Fruit fly (Drosophila melanogaster): ENCODE measurements around the gene CG7990.

CG7990 gene

dm6 chrX:19208014-19208413, 6.2 kb upstream of the CG7990 start, which contains the start of gene Ulp1 (continued):
- TF ChIP-seq CG8765 (GFP tag; IDR thresholded peaks at IDR 0.05) (no peak), CG33213 (GFP tag; optimal IDR thresholded peaks at IDR 0.05) (peak; percentile 74), mirr (GFP tag; optimal IDR thresholded peaks at IDR 0.05) (no peak), H15 (GFP tag; IDR thresholded peaks at IDR 0.05) (no peak), CG4360 (GFP tag; IDR thresholded peaks at IDR 0.05) (no peak), fru (optimal IDR thresholded peaks at IDR 0.05) (no peak), oc (tag; optimal IDR thresholded peaks at IDR 0.05) (no peak), ind (GFP tag; optimal IDR thresholded peaks at IDR 0.05) (peak; percentile 18), CG2712 (tag; optimal IDR thresholded peaks at IDR 0.05) (peak; percentile 41), dysf (GFP tag; IDR thresholded peaks at IDR 0.05) (no peak), Eip74EF (GFP tag; optimal IDR thresholded peaks at IDR 0.05) (no peak), unpg (GFP tag; optimal IDR thresholded peaks at IDR 0.05) (no peak), Meics (GFP tag; optimal IDR thresholded peaks at IDR 0.05) (peak; percentile 9), vvl (GFP tag; IDR thresholded peaks at IDR 0.05) (peak; percentile 45; the same call in 1 of the 2 replicates), CG4820 (GFP tag; optimal IDR thresholded peaks at IDR 0.05) (no peak), CG11696 (GFP tag; IDR thresholded peaks at IDR 0.05) (no peak), Gug (GFP tag; IDR thresholded peaks at IDR 0.05) (no peak), eyg (GFP tag; optimal IDR thresholded peaks at IDR 0.05) (no peak), abd-A (tag; optimal IDR thresholded peaks at IDR 0.05) (no peak), CG31224 (GFP tag; IDR thresholded peaks at IDR 0.05) (no peak), tna (GFP tag; IDR thresholded peaks at IDR 0.05; ENCODE audit: partially characterized antibody) (no peak), CG17361 (GFP tag; IDR thresholded peaks at IDR 0.05) (peak; percentile 17; the same call in 1 of the 3 replicates), ems (GFP tag; optimal IDR thresholded peaks at IDR 0.05) (peak; percentile 3), CG17385 (GFP tag; optimal IDR thresholded peaks at IDR 0.05) (peak; percentile 3), Doc3 (GFP tag; IDR thresholded peaks at IDR 0.05; ENCODE audit: partially characterized antibody) (no peak), sob (GFP tag; IDR thresholded peaks at IDR 0.05) (peak; percentile 42), slbo (GFP tag; IDR thresholded peaks at IDR 0.05) (peak; percentile 28; the same call in 1 of the 2 replicates), B-H2 (GFP tag; optimal IDR thresholded peaks at IDR 0.05) (no peak), twi (tag; optimal IDR thresholded peaks at IDR 0.05) (no peak), CG8944 (GFP tag; optimal IDR thresholded peaks at IDR 0.05) (peak; percentile 28), Scr (GFP tag; IDR thresholded peaks at IDR 0.05; ENCODE audit: partially characterized antibody) (peak; percentile 39), Dll (GFP tag; IDR thresholded peaks at IDR 0.05; ENCODE audit: partially characterized antibody) (peak; percentile 43; the same call in 2 of the 4 replicates), nom (GFP tag; optimal IDR thresholded peaks at IDR 0.05) (no peak), cg (GFP tag; optimal IDR thresholded peaks at IDR 0.05) (no peak), tin (GFP tag; optimal IDR thresholded peaks at IDR 0.05) (peak; percentile 20), Opbp (GFP tag; IDR thresholded peaks at IDR 0.05; ENCODE audit: partially characterized antibody) (peak; percentile 62; the same call in 2 of the 3 replicates), Myb (GFP tag; optimal IDR thresholded peaks at IDR 0.05) (peak; percentile 92), CG2199 (GFP tag; IDR thresholded peaks at IDR 0.05) (0 out of 3 replicates have a peak, but pooled peaks have one; percentile 9), sqz (GFP tag; optimal IDR thresholded peaks at IDR 0.05) (no peak), lola (GFP tag; optimal IDR thresholded peaks at IDR 0.05) (no peak), Hr51 (GFP tag; optimal IDR thresholded peaks at IDR 0.05) (peak in 1 of 2 experiments; percentile 14), MESR4 (GFP tag; optimal IDR thresholded peaks at IDR 0.05) (peak; percentile 76), CoRest (tag; optimal IDR thresholded peaks at IDR 0.05) (peak; percentile 48), ara (GFP tag; IDR thresholded peaks at IDR 0.05) (no peak), Dbx (GFP tag; IDR thresholded peaks at IDR 0.05) (no peak), mam (GFP tag; optimal IDR thresholded peaks at IDR 0.05) (peak; percentile 34), dati (GFP tag; IDR thresholded peaks at IDR 0.05) (no peak), zfh1 (GFP tag; IDR thresholded peaks at IDR 0.05) (no peak), mld (GFP tag; IDR thresholded peaks at IDR 0.05; ENCODE audit: partially characterized antibody) (no peak), CG32532 (GFP tag; IDR thresholded peaks at IDR 0.05) (peak; percentile 40; the same call in 1 of the 2 replicates), HLH54F (GFP tag; optimal IDR thresholded peaks at IDR 0.05) (peak; percentile 27)

All from whole organism, embryonic.